Fruit fly (Drosophila melanogaster): ENCODE data around the gene CG10949.

Gene CG10949

dm6 chr2L:20414750-20415211 is 1.9 kb downstream of the CG10949 start, which contains the start of gene CG10947 (continued):
- TF ChIP-seq CG9797 (GFP tag; optimal IDR thresholded peaks at IDR 0.05) (no peak), her (GFP tag; optimal IDR thresholded peaks at IDR 0.05) (peak; percentile 52), Gug (GFP tag; IDR thresholded peaks at IDR 0.05) (no peak), hbn (GFP tag; IDR thresholded peaks at IDR 0.05; ENCODE audit: partially characterized antibody) (peak; percentile 51), br (optimal IDR thresholded peaks at IDR 0.05) (no peak), CG10366 (GFP tag; IDR thresholded peaks at IDR 0.05) (peak; percentile 52), CTCF (GFP tag; optimal IDR thresholded peaks at IDR 0.05) (peak; percentile 94), CG3163 (GFP tag; optimal IDR thresholded peaks at IDR 0.05) (peak; percentile 51), row (GFP tag; IDR thresholded peaks at IDR 0.05) (peak; percentile 24; the same call in 1 of the 3 replicates), CG16779 (GFP tag; IDR thresholded peaks at IDR 0.05) (no peak), CG15073 (GFP tag; optimal IDR thresholded peaks at IDR 0.05) (no peak), CG34376 (GFP tag; optimal IDR thresholded peaks at IDR 0.05) (peak; percentile 7), emc (GFP tag; optimal IDR thresholded peaks at IDR 0.05) (peak; percentile 48), Bgb (GFP tag; IDR thresholded peaks at IDR 0.05; ENCODE audit: partially characterized antibody) (peak; percentile 73), CG12942 (GFP tag; optimal IDR thresholded peaks at IDR 0.05) (peak; percentile 62), pho (GFP tag; optimal IDR thresholded peaks at IDR 0.05) (peak; percentile 64), Spps (tag; optimal IDR thresholded peaks at IDR 0.05) (no peak), CG10147 (GFP tag; optimal IDR thresholded peaks at IDR 0.05) (peak; percentile 7), en (GFP tag; optimal IDR thresholded peaks at IDR 0.05) (peak; percentile 72), ato (GFP tag; IDR thresholded peaks at IDR 0.05; ENCODE audit: partially characterized antibody) (peak; percentile 39; the same call in 1 of the 2 replicates), bab2 (GFP tag; optimal IDR thresholded peaks at IDR 0.05) (peak; percentile 67), Neu2 (GFP tag; optimal IDR thresholded peaks at IDR 0.05; ENCODE audit: borderline replicate concordance) (peak; percentile 1), CG7839 (tag; optimal IDR thresholded peaks at IDR 0.05) (peak; percentile 61), GATAe (GFP tag; conservative IDR thresholded peaks at IDR 0.05) (no peak), so (GFP tag; IDR thresholded peaks at IDR 0.05) (peak; percentile 30; the same call in 1 of the 3 replicates), eve (GFP tag; optimal IDR thresholded peaks at IDR 0.05) (no peak), CG33213 (GFP tag; optimal IDR thresholded peaks at IDR 0.05) (peak; percentile 84), NFAT (GFP tag; IDR thresholded peaks at IDR 0.05) (peak; percentile 64), CG34224 (GFP tag; IDR thresholded peaks at IDR 0.05; ENCODE audit: partially characterized antibody) (peak; percentile 60), Dad (GFP tag; optimal IDR thresholded peaks at IDR 0.05) (peak; percentile 83), CG2116 (GFP tag; optimal IDR thresholded peaks at IDR 0.05) (peak; percentile 39), Bteb2 (GFP tag; optimal IDR thresholded peaks at IDR 0.05) (peak; percentile 44), Nf-YB (GFP tag; optimal IDR thresholded peaks at IDR 0.05) (peak; percentile 5), CG9437 (GFP tag; optimal IDR thresholded peaks at IDR 0.05) (peak; percentile 95), esg (GFP tag; conservative IDR thresholded peaks at IDR 0.05) (no peak), crp (GFP tag; optimal IDR thresholded peaks at IDR 0.05) (peak in 1 of 2 experiments; percentile 21), CG10209 (GFP tag; optimal IDR thresholded peaks at IDR 0.05) (peak; percentile 58), CG11504 (tag; optimal IDR thresholded peaks at IDR 0.05) (peak; percentile 56), toy (GFP tag; IDR thresholded peaks at IDR 0.05) (0 out of 2 replicates have a peak, but pooled peaks have one; percentile 32), CG10431 (GFP tag; optimal IDR thresholded peaks at IDR 0.05) (peak; percentile 66), ci (GFP tag; IDR thresholded peaks at IDR 0.05) (peak; percentile 90), Lpt (GFP tag; optimal IDR thresholded peaks at IDR 0.05) (no peak), dmrt99B (tag; optimal IDR thresholded peaks at IDR 0.05) (peak; percentile 39), prd (optimal IDR thresholded peaks at IDR 0.05) (no peak), prd (GFP tag; IDR thresholded peaks at IDR 0.05) (no peak; the same call in 2 of the 3 replicates), Mrtf (GFP tag; IDR thresholded peaks at IDR 0.05) (peak; percentile 19; the same call in 1 of the 3 replicates), Med (GFP tag) (peak; percentile 97), CG5245 (GFP tag; optimal IDR thresholded peaks at IDR 0.05) (peak; percentile 74), CG2120 (GFP tag; optimal IDR thresholded peaks at IDR 0.05) (peak; percentile 77), Six4 (GFP tag; optimal IDR thresholded peaks at IDR 0.05) (peak; percentile 44), psq (GFP tag; optimal IDR thresholded peaks at IDR 0.05) (peak; percentile 11), Hand (GFP tag; optimal IDR thresholded peaks at IDR 0.05) (peak; percentile 13)
